Fruit fly (Drosophila melanogaster) whole organism, embryonic: ENCODE data around the gene spn-B.
A peak's percentile ranks its signal among the peaks of the same experiment; 100 is the strongest.

Source experiments
- Atf-2 ChIP-seq: fragments of 200-800 bp; sonication (Bioruptor generic); optimal IDR thresholded peaks from 2 replicates; lab custom pipeline; 2016; ENCODE audit warnings: missing biosample characterization, missing genetic modification characterization
- CG10321 ChIP-seq: fragments of 200-800 bp; sonication (Bioruptor generic); IDR thresholded peaks from 2 replicates; pipeline ENCODE4 v1.3.6; 2022; ENCODE audit warnings: missing biosample characterization, missing genetic modification characterization
- CG12071 ChIP-seq: fragments of 200-800 bp; sonication (Bioruptor generic); optimal IDR thresholded peaks from 3 replicates; lab custom pipeline; 2018; ENCODE audit warnings: missing biosample characterization, mild to moderate bottlenecking, missing genetic modification characterization
- CG12942 ChIP-seq: fragments of 200-800 bp; sonication (Bioruptor generic); optimal IDR thresholded peaks from 3 replicates; lab custom pipeline; 2016; ENCODE audit warnings: missing biosample characterization, missing genetic modification characterization
- CG13287 ChIP-seq: fragments of 200-800 bp; sonication (Bioruptor generic); IDR thresholded peaks from 2 replicates; pipeline ENCODE4 v1.3.6; 2022; ENCODE audit warnings: missing biosample characterization, missing genetic modification characterization; ENCODE audit not compliant: partially characterized antibody
- CG14667 ChIP-seq: fragments of 200-800 bp; sonication (Bioruptor generic); IDR thresholded peaks from 2 replicates; pipeline ENCODE4 v1.3.6; 2022; ENCODE audit warnings: missing biosample characterization, missing genetic modification characterization
- CG1529 ChIP-seq: fragments of 200-800 bp; sonication (Bioruptor generic); optimal IDR thresholded peaks from 3 replicates; lab custom pipeline; 2018; ENCODE audit warnings: missing biosample characterization, missing genetic modification characterization
- CG15601 ChIP-seq: fragments of 200-800 bp; sonication (Bioruptor generic); optimal IDR thresholded peaks from 3 replicates; lab custom pipeline; 2019; ENCODE audit warnings: missing biosample characterization, mild to moderate bottlenecking, missing genetic modification characterization, moderate library complexity
- CG16813 ChIP-seq: fragments of 200-800 bp; sonication (Bioruptor generic); IDR thresholded peaks from 3 replicates; pipeline ENCODE4 v1.3.6; 2022; ENCODE audit warnings: missing biosample characterization, missing genetic modification characterization; ENCODE audit not compliant: partially characterized antibody
- CG31441 ChIP-seq: fragments of 200-800 bp; sonication (Bioruptor generic); IDR thresholded peaks from 2 replicates; pipeline ENCODE4 v1.3.6; 2022; ENCODE audit warnings: missing biosample characterization, missing genetic modification characterization
- CG33557 ChIP-seq: fragments of 200-800 bp; sonication (Bioruptor generic); optimal IDR thresholded peaks from 2 replicates; lab custom pipeline; 2019; ENCODE audit warnings: missing biosample characterization, mild to moderate bottlenecking, missing genetic modification characterization, moderate library complexity
- CG3847 ChIP-seq: fragments of 200-800 bp; sonication (Bioruptor generic); IDR thresholded peaks from 2 replicates; pipeline ENCODE4 v1.3.6; 2022; ENCODE audit warnings: missing biosample characterization, missing genetic modification characterization
- CG4404 ChIP-seq: fragments of 200-800 bp; sonication (Bioruptor generic); IDR thresholded peaks from 2 replicates; pipeline ENCODE4 v1.3.6; 2022; ENCODE audit warnings: missing biosample characterization, missing genetic modification characterization
- CG4424 ChIP-seq: fragments of 200-800 bp; sonication (Bioruptor generic); optimal IDR thresholded peaks from 3 replicates; lab custom pipeline; 2016; ENCODE audit warnings: missing biosample characterization, missing genetic modification characterization
- CG6689 ChIP-seq: fragments of 200-800 bp; sonication (Bioruptor generic); IDR thresholded peaks from 2 replicates; pipeline ENCODE4 v1.3.6; 2022; ENCODE audit warnings: missing biosample characterization, missing genetic modification characterization
- CG6791 ChIP-seq: fragments of 200-800 bp; sonication (Bioruptor generic); IDR thresholded peaks from 3 replicates; pipeline ENCODE4 v1.3.6; 2022; ENCODE audit warnings: missing biosample characterization, missing genetic modification characterization; ENCODE audit not compliant: partially characterized antibody
- CG7987 ChIP-seq: fragments of 200-800 bp; sonication (Bioruptor generic); optimal IDR thresholded peaks from 2 replicates; lab custom pipeline; 2018; ENCODE audit warnings: missing biosample characterization, mild to moderate bottlenecking, missing genetic modification characterization, moderate library complexity
- CG8281 ChIP-seq: fragments of 200-800 bp; sonication (Bioruptor generic); optimal IDR thresholded peaks from 2 replicates; lab custom pipeline; 2018; ENCODE audit warnings: missing biosample characterization, mild to moderate bottlenecking, missing genetic modification characterization, moderate library complexity
- CG8765 ChIP-seq: fragments of 200-800 bp; sonication (Bioruptor generic); IDR thresholded peaks from 2 replicates; pipeline ENCODE4 v1.3.6; 2022; ENCODE audit warnings: missing biosample characterization, missing genetic modification characterization
- CTCF ChIP-seq: fragments of 200-800 bp; sonication (Bioruptor generic); optimal IDR thresholded peaks from 2 replicates; lab custom pipeline; 2017; ENCODE audit warnings: missing biosample characterization, mild to moderate bottlenecking, missing genetic modification characterization, moderate library complexity
- CoRest ChIP-seq: fragments of 200-800 bp; sonication (Bioruptor generic); optimal IDR thresholded peaks from 3 replicates; lab custom pipeline; 2018; ENCODE audit warnings: missing biosample characterization, mild to moderate bottlenecking, missing genetic modification characterization, moderate library complexity
- Dad ChIP-seq: fragments of 200-800 bp; sonication (Bioruptor generic); optimal IDR thresholded peaks from 3 replicates; lab custom pipeline; 2016; ENCODE audit warnings: missing biosample characterization, missing genetic modification characterization
- Drgx ChIP-seq: fragments of 200-800 bp; sonication (Bioruptor generic); IDR thresholded peaks from 2 replicates; pipeline ENCODE4 v1.3.6; 2022; ENCODE audit warnings: missing biosample characterization, missing genetic modification characterization
- Eip74EF ChIP-seq, 2 experiments: fragments of 200-800 bp in 1 of 2; fragments of >200 bp in 1 of 2; sonication (Bioruptor generic) in 1 of 2; optimal IDR thresholded peaks; 2 replicates each; lab custom pipeline; 2017 to 2019; ENCODE audit warnings: missing biosample characterization in 2 of 2, missing genetic modification characterization in 2 of 2, mild to moderate bottlenecking in 1 of 2, moderate library complexity in 1 of 2
- Elba2 ChIP-seq: fragments of 200-800 bp; sonication (Bioruptor generic); optimal IDR thresholded peaks from 3 replicates; lab custom pipeline; 2016; ENCODE audit warnings: missing biosample characterization, missing genetic modification characterization
- Ets65A ChIP-seq: fragments of 200-800 bp; sonication (Bioruptor generic); peaks from one replicate; lab custom pipeline; 2016; ENCODE audit warnings: missing biosample characterization, missing genetic modification characterization
- HmgD ChIP-seq: fragments of 200-800 bp; sonication (Bioruptor generic); optimal IDR thresholded peaks from 3 replicates; lab custom pipeline; 2016; ENCODE audit warnings: missing biosample characterization, missing genetic modification characterization
- Hr51 ChIP-seq, 2 experiments: fragments of 200-800 bp; sonication (Bioruptor generic); optimal IDR thresholded peaks; 2 replicates in 1 of 2; 3 replicates in 1 of 2; lab custom pipeline; 2016 to 2018; ENCODE audit warnings: missing biosample characterization in 2 of 2, missing genetic modification characterization in 2 of 2, mild to moderate bottlenecking in 1 of 2, moderate library complexity in 1 of 2
- Neu2 ChIP-seq: fragments of 200-800 bp; sonication (Bioruptor generic); optimal IDR thresholded peaks from 3 replicates; lab custom pipeline; 2016; ENCODE audit warnings: missing biosample characterization, missing genetic modification characterization, borderline replicate concordance
- Rfx ChIP-seq: fragments of 200-800 bp; sonication (Bioruptor generic); IDR thresholded peaks from 2 replicates; pipeline ENCODE4 v1.3.6; 2022; ENCODE audit warnings: missing biosample characterization, missing genetic modification characterization
- Six4 ChIP-seq: fragments of 200-800 bp; sonication (Bioruptor generic); optimal IDR thresholded peaks from 2 replicates; lab custom pipeline; 2016; ENCODE audit warnings: missing biosample characterization, missing genetic modification characterization
- Sry-δ ChIP-seq: fragments of 200-800 bp; sonication (Bioruptor generic); optimal IDR thresholded peaks from 2 replicates; lab custom pipeline; 2016; ENCODE audit warnings: missing biosample characterization, missing genetic modification characterization
- TFAM ChIP-seq: fragments of 200-800 bp; sonication (Bioruptor generic); optimal IDR thresholded peaks from 2 replicates; lab custom pipeline; 2017; ENCODE audit warnings: missing biosample characterization, missing genetic modification characterization, inconsistent platforms
- ab ChIP-seq: fragments of 200-800 bp; sonication (Bioruptor generic); optimal IDR thresholded peaks from 2 replicates; lab custom pipeline; 2016; ENCODE audit warnings: missing biosample characterization, missing genetic modification characterization
- abd-A ChIP-seq: fragments of 200-800 bp; sonication (Bioruptor generic); optimal IDR thresholded peaks from 3 replicates; lab custom pipeline; 2019; ENCODE audit warnings: missing biosample characterization, mild to moderate bottlenecking, missing genetic modification characterization, moderate library complexity
- aop ChIP-seq: fragments of 200-800 bp; sonication (Bioruptor generic); IDR thresholded peaks from 2 replicates; pipeline ENCODE4 v1.3.6; 2022; ENCODE audit warnings: missing biosample characterization, missing genetic modification characterization
- disco-r ChIP-seq: fragments of 200-800 bp; sonication (Bioruptor generic); optimal IDR thresholded peaks from 2 replicates; lab custom pipeline; 2016; ENCODE audit warnings: missing biosample characterization, missing genetic modification characterization
- fru ChIP-seq: fragments of >200 bp; optimal IDR thresholded peaks from 2 replicates; lab custom pipeline; 2017
- gcm2 ChIP-seq: fragments of 200-800 bp; sonication (Bioruptor generic); optimal IDR thresholded peaks from 2 replicates; lab custom pipeline; 2016; ENCODE audit warnings: missing biosample characterization, missing genetic modification characterization
- gro ChIP-seq: fragments of 200-800 bp; sonication (Bioruptor generic); optimal IDR thresholded peaks from 2 replicates; lab custom pipeline; 2016; ENCODE audit warnings: missing biosample characterization, missing genetic modification characterization
- hbn ChIP-seq: fragments of 200-800 bp; sonication (Bioruptor generic); IDR thresholded peaks from 2 replicates; pipeline ENCODE4 v1.3.6; 2022; ENCODE audit warnings: missing biosample characterization, missing genetic modification characterization; ENCODE audit not compliant: partially characterized antibody
- kni ChIP-seq: fragments of 200-800 bp; sonication (Bioruptor generic); optimal IDR thresholded peaks from 3 replicates; lab custom pipeline; 2017; ENCODE audit warnings: mild to moderate bottlenecking, missing biosample characterization, missing genetic modification reagents, missing genetic modification characterization
- nerfin-1 ChIP-seq: fragments of 200-800 bp; sonication (Bioruptor generic); optimal IDR thresholded peaks from 3 replicates; lab custom pipeline; 2019; ENCODE audit warnings: missing biosample characterization, mild to moderate bottlenecking, missing genetic modification characterization, moderate library complexity
- org-1 ChIP-seq: fragments of 200-800 bp; sonication (Bioruptor generic); optimal IDR thresholded peaks from 2 replicates; lab custom pipeline; 2017; ENCODE audit warnings: missing biosample characterization, missing genetic modification characterization
- phol ChIP-seq: fragments of 200-800 bp; sonication (Bioruptor generic); optimal IDR thresholded peaks from 3 replicates; lab custom pipeline; 2018; ENCODE audit warnings: missing biosample characterization, mild to moderate bottlenecking, missing genetic modification characterization, moderate library complexity
- pita ChIP-seq: fragments of 200-800 bp; sonication (Bioruptor generic); optimal IDR thresholded peaks from 2 replicates; lab custom pipeline; 2017; ENCODE audit warnings: missing biosample characterization, mild to moderate bottlenecking, missing genetic modification characterization
- pros ChIP-seq: fragments of 200-800 bp; sonication (Bioruptor generic); optimal IDR thresholded peaks from 3 replicates; lab custom pipeline; 2019; ENCODE audit warnings: missing biosample characterization, mild to moderate bottlenecking, missing genetic modification characterization, moderate library complexity
- row ChIP-seq: fragments of 200-800 bp; sonication (Bioruptor generic); IDR thresholded peaks from 3 replicates; pipeline ENCODE4 v1.3.6; 2022; ENCODE audit warnings: missing biosample characterization, missing genetic modification characterization
- slou ChIP-seq: fragments of 200-800 bp; sonication (Bioruptor generic); optimal IDR thresholded peaks from 3 replicates; lab custom pipeline; 2016; ENCODE audit warnings: missing biosample characterization, missing genetic modification characterization
- so ChIP-seq: fragments of 200-800 bp; sonication (Bioruptor generic); IDR thresholded peaks from 3 replicates; pipeline ENCODE4 v1.3.6; 2022; ENCODE audit warnings: missing biosample characterization, missing genetic modification characterization
- sr ChIP-seq: fragments of 200-800 bp; sonication (Bioruptor generic); IDR thresholded peaks from 3 replicates; pipeline ENCODE4 v1.3.6; 2022; ENCODE audit warnings: missing biosample characterization, missing genetic modification characterization
- tgo ChIP-seq: fragments of 200-800 bp; sonication (Bioruptor generic); IDR thresholded peaks from 3 replicates; pipeline ENCODE4 v1.3.6; 2022; ENCODE audit warnings: missing biosample characterization, missing genetic modification characterization
- yki ChIP-seq: fragments of >200 bp; optimal IDR thresholded peaks from 3 replicates; lab custom pipeline; 2018

spn-B gene

DNA sequence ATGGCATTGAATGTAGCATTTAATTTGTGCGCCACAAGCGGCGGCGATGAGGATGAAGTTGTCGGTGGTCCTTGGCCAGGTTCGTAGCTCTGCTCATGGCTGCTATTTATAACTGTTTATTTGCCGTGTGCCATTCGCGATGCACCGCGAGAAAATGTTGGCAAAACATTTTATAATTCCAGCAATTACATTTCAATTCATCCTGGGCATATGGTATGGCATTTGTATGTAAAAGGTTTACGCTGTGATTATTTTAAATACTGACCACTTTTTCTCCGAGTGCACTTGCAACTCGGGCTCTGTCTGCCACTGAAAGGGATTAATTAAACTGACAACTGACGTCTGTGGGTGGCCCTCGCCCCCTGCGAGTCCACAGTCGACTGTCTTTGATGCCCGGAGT lies 28.8 kb downstream of the spn-B start (continued):
- TF ChIP-seq yki (lab: Kevin White, UChicago) (no peak), CG7987 (GFP tag; lab: Kevin White, UChicago) (no peak), Rfx (GFP tag; lab: Robert Waterston, UW) (peak; percentile 52), Neu2 (GFP tag; lab: Kevin White, UChicago) (no peak), sr (GFP tag; lab: Robert Waterston, UW) (no peak), aop (GFP tag; lab: Robert Waterston, UW) (no peak), pros (GFP tag; lab: Kevin White, UChicago) (no peak), Dad (GFP tag; lab: Kevin White, UChicago) (no peak), Sry-δ (GFP tag; lab: Kevin White, UChicago) (no peak), disco-r (GFP tag; lab: Kevin White, UChicago) (no peak), Hr51 (GFP tag; optimal IDR thresholded peaks at IDR 0.05; lab: Kevin White, UChicago) (peak in 1 of 2 experiments; percentile 41), CG8765 (GFP tag; lab: Robert Waterston, UW) (no peak), HmgD (GFP tag; lab: Kevin White, UChicago) (no peak), CoRest (tag; lab: Kevin White, UChicago) (no peak), CG4404 (GFP tag; lab: Robert Waterston, UW) (no peak), Ets65A (peak; percentile 3), Elba2 (GFP tag; lab: Kevin White, UChicago) (no peak), CG13287 (GFP tag; lab: Robert Waterston, UW) (no peak), CG12071 (GFP tag; lab: Kevin White, UChicago) (peak; percentile 17), Six4 (GFP tag; lab: Kevin White, UChicago) (no peak), CG6689 (GFP tag; lab: Robert Waterston, UW) (peak; percentile 58), hbn (no peak), CTCF (GFP tag; lab: Kevin White, UChicago) (no peak), CG16813 (GFP tag; lab: Robert Waterston, UW) (no peak), CG8281 (tag; lab: Kevin White, UChicago) (no peak), CG12942 (GFP tag; lab: Kevin White, UChicago) (no peak), fru (lab: Kevin White, UChicago) (no peak), slou (GFP tag; lab: Kevin White, UChicago) (no peak), abd-A (no peak), org-1 (GFP tag; lab: Kevin White, UChicago) (peak; percentile 35), gro (GFP tag; lab: Kevin White, UChicago) (peak; percentile 19), so (GFP tag; lab: Robert Waterston, UW) (peak; percentile 63; the same call in 1 of the 3 replicates), gcm2 (GFP tag; lab: Kevin White, UChicago) (no peak), ab (GFP tag; lab: Kevin White, UChicago) (no peak), CG6791 (GFP tag; lab: Robert Waterston, UW) (no peak), pita (GFP tag; lab: Kevin White, UChicago) (no peak), Atf-2 (no peak)

DNA sequence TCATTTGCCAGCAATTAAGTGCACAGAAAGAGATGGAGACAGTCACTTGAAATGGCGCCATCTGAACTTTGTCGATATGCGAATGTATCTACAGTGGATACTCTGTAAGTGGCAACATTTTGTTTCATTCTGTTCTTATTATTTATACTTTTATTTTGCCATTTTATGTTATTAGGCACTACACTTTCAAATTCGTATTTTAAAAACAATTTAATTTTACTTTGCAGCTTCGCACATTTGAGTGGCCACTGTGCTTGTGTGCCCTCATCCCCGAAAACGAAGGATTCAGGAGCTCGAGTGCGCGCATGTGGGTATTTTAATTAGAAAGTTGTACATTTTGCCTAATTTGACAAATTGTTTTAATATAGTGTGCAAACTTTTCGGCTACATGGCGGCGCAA lies 29.6 kb downstream of the spn-B start:
- TF ChIP-seq CG15601 (tag; lab: Kevin White, UChicago) = no peak
- peak; percentile 53 for TF ChIP-seq CG8765 (GFP tag; lab: Robert Waterston, UW)
- peak; percentile 40; the same call in 1 of the 2 replicates for TF ChIP-seq CG31441 (GFP tag; lab: Robert Waterston, UW)
- TF ChIP-seq CG14667 (GFP tag; lab: Robert Waterston, UW) = peak; percentile 62
- TF ChIP-seq kni (GFP tag; lab: Kevin White, UChicago) = no peak
- peak; percentile 25 for TF ChIP-seq CG4424 (GFP tag; lab: Kevin White, UChicago)
- no peak for TF ChIP-seq Eip74EF (GFP tag; optimal IDR thresholded peaks at IDR 0.05; lab: Kevin White, UChicago)
- peak; percentile 69 for TF ChIP-seq row (GFP tag; lab: Robert Waterston, UW)
- TF ChIP-seq Drgx (GFP tag; lab: Robert Waterston, UW) = peak; percentile 68
- TF ChIP-seq CG1529 (GFP tag; lab: Kevin White, UChicago) = no peak
- no peak for TF ChIP-seq CG10321 (GFP tag; lab: Robert Waterston, UW)
- no peak for TF ChIP-seq TFAM (GFP tag; lab: Kevin White, UChicago)
- TF ChIP-seq CG33557 = no peak
- peak; percentile 35; the same call in 2 of the 3 replicates for TF ChIP-seq tgo (GFP tag; lab: Robert Waterston, UW)
- peak; percentile 46 for TF ChIP-seq phol (tag; lab: Kevin White, UChicago)
- peak in 1 of 2 experiments; percentile 43 for TF ChIP-seq Hr51 (GFP tag; optimal IDR thresholded peaks at IDR 0.05; lab: Kevin White, UChicago)
- TF ChIP-seq CG3847 = peak; percentile 40
- peak; percentile 6 for TF ChIP-seq nerfin-1 (tag; lab: Kevin White, UChicago)
